Fruit fly (Drosophila melanogaster): Measurements from ENCODE around the gene Hmgcr.
A peak's percentile ranks its signal among the peaks of the same experiment; 100 is the strongest.

The Hmgcr gene

DNA sequence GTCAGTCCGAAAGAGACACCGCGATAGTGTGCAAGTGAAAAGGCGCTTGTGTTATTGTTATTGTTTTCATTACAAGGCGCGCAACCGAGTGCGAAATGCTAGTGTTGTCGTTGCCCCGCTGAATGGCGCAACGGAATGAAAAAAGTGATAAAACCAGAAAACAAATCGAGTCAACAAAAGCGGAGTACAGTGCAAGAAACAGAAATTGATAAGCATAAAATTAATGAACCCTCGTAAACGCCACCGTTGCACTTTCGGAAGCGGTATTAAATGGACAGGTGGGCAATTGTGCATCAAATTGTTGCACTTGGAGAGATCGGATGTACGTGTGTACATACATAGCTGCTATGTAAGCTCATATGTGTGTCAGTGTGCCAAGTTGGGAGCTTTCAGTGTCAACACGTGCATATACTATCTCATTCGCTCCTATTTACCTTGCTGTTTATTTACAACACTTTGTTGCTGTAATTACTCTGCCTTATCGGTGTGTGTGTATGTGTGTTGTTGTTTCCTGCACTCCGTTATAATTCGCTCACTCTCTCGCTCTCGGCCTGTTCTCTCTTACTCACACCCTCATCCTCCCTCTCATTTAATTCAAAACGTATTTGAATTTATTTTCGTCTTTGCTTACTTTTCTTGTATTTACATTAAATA, 9.6 kb upstream of the Hmgcr start (continued):
- TF ChIP-seq crp (GFP tag; optimal IDR thresholded peaks at IDR 0.05) = no peak
- TF ChIP-seq CG18011 (GFP tag; optimal IDR thresholded peaks at IDR 0.05) = no peak
- peak; percentile 46 for TF ChIP-seq org-1 (GFP tag; optimal IDR thresholded peaks at IDR 0.05)
- TF ChIP-seq ttk (GFP tag; IDR thresholded peaks at IDR 0.05) = peak; percentile 36; the same call in 1 of the 2 replicates
- no peak for TF ChIP-seq br (optimal IDR thresholded peaks at IDR 0.05)
- TF ChIP-seq mam (GFP tag; optimal IDR thresholded peaks at IDR 0.05) = no peak
- no peak for TF ChIP-seq CG6272 (GFP tag; IDR thresholded peaks at IDR 0.05)
- no peak for TF ChIP-seq Hr78 (GFP tag; optimal IDR thresholded peaks at IDR 0.05)
- 0 out of 2 replicates have a peak, but pooled peaks have one; percentile 3 for TF ChIP-seq crol (GFP tag; IDR thresholded peaks at IDR 0.05)
- TF ChIP-seq CTCF (GFP tag; optimal IDR thresholded peaks at IDR 0.05) = no peak
- TF ChIP-seq nerfin-1 (tag; optimal IDR thresholded peaks at IDR 0.05) = peak; percentile 54
- peak; percentile 7 for TF ChIP-seq CG9817 (tag; optimal IDR thresholded peaks at IDR 0.05)
- peak; percentile 84 for TF ChIP-seq CG17359 (tag; optimal IDR thresholded peaks at IDR 0.05)
- no peak for TF ChIP-seq esg (GFP tag; conservative IDR thresholded peaks at IDR 0.05)
- TF ChIP-seq trem (tag; optimal IDR thresholded peaks at IDR 0.05) = peak; percentile 9
- TF ChIP-seq Xrp1 (GFP tag; IDR thresholded peaks at IDR 0.05) = peak; percentile 90
- peak; percentile 36 for TF ChIP-seq CG1233 (GFP tag; optimal IDR thresholded peaks at IDR 0.05)
- no peak for TF ChIP-seq H2.0 (GFP tag; IDR thresholded peaks at IDR 0.05)
- TF ChIP-seq Six4 (GFP tag; optimal IDR thresholded peaks at IDR 0.05) = no peak
- TF ChIP-seq hbn (GFP tag; IDR thresholded peaks at IDR 0.05; ENCODE audit: partially characterized antibody) = no peak
- peak; percentile 24 for TF ChIP-seq Sox102F (GFP tag; optimal IDR thresholded peaks at IDR 0.05)
- TF ChIP-seq Ets65A (GFP tag) = no peak
- TF ChIP-seq ase (GFP tag; IDR thresholded peaks at IDR 0.05) = peak; percentile 50; the same call in 1 of the 3 replicates
- TF ChIP-seq CG10267 (tag; optimal IDR thresholded peaks at IDR 0.05) = peak; percentile 11
- no peak for TF ChIP-seq ab (GFP tag; optimal IDR thresholded peaks at IDR 0.05)
- TF ChIP-seq pita (GFP tag; optimal IDR thresholded peaks at IDR 0.05) = no peak
- peak; percentile 76; the same call in 1 of the 4 replicates for TF ChIP-seq chinmo (GFP tag; IDR thresholded peaks at IDR 0.05; ENCODE audit: partially characterized antibody)
- no peak for TF ChIP-seq CG8765 (GFP tag; IDR thresholded peaks at IDR 0.05)
- peak; percentile 27 for TF ChIP-seq caup (GFP tag; optimal IDR thresholded peaks at IDR 0.05; ENCODE audit: severe bottlenecking)
- TF ChIP-seq toy (GFP tag; IDR thresholded peaks at IDR 0.05) = no peak; the same call in 1 of the 2 replicates
- TF ChIP-seq YL-1 (GFP tag; optimal IDR thresholded peaks at IDR 0.05) = no peak
- no peak for TF ChIP-seq Hr51 (GFP tag; optimal IDR thresholded peaks at IDR 0.05)
- TF ChIP-seq tll (GFP tag; optimal IDR thresholded peaks at IDR 0.05) = no peak
- TF ChIP-seq her (GFP tag; optimal IDR thresholded peaks at IDR 0.05) = peak; percentile 27
- TF ChIP-seq CG14014 (GFP tag; IDR thresholded peaks at IDR 0.05) = peak; percentile 40; the same call in 1 of the 2 replicates
- no peak for TF ChIP-seq ro (GFP tag; IDR thresholded peaks at IDR 0.05)
- TF ChIP-seq CG31224 (GFP tag; IDR thresholded peaks at IDR 0.05) = 0 out of 2 replicates have a peak, but pooled peaks have one; percentile 25
- TF ChIP-seq Sin3A (optimal IDR thresholded peaks at IDR 0.05) = no peak
- no peak for TF ChIP-seq CG17829 (tag; optimal IDR thresholded peaks at IDR 0.05)
- peak; percentile 17; the same call in 1 of the 2 replicates for TF ChIP-seq Ptx1 (GFP tag; IDR thresholded peaks at IDR 0.05)
- TF ChIP-seq CG17328 (GFP tag; IDR thresholded peaks at IDR 0.05) = peak; percentile 38; the same call in 1 of the 2 replicates
- TF ChIP-seq CG32767 (GFP tag; IDR thresholded peaks at IDR 0.05) = peak; percentile 47
- peak; percentile 75 for TF ChIP-seq onecut (GFP tag; IDR thresholded peaks at IDR 0.05)
- no peak for TF ChIP-seq NC2α (GFP tag; optimal IDR thresholded peaks at IDR 0.05)
- TF ChIP-seq GATAe (GFP tag; conservative IDR thresholded peaks at IDR 0.05) = no peak
- no peak for TF ChIP-seq sd (tag; optimal IDR thresholded peaks at IDR 0.05)
- peak; percentile 42 for TF ChIP-seq CG1603 (tag; optimal IDR thresholded peaks at IDR 0.05)
- TF ChIP-seq sc (optimal IDR thresholded peaks at IDR 0.05) = no peak
- peak; percentile 43 for TF ChIP-seq sc (GFP tag; optimal IDR thresholded peaks at IDR 0.05)
- no peak for TF ChIP-seq yki (optimal IDR thresholded peaks at IDR 0.05)
- TF ChIP-seq CG4328 (GFP tag; optimal IDR thresholded peaks at IDR 0.05) = peak; percentile 83
